Worm (Caenorhabditis elegans) whole organism, L2 larva: ENCODE measurements around the gene C54F6.18.

Experiments
- C34F6.9 ChIP-seq: fragments of 150-350 bp; optimal IDR thresholded peaks from 2 replicates; lab custom pipeline; 2014; ENCODE audit warnings: missing biosample characterization, missing genetic modification characterization
- F13H6.1 ChIP-seq: sonication (generic microtip); optimal IDR thresholded peaks from 2 replicates; lab custom pipeline; 2016; ENCODE audit warnings: missing genetic modification characterization, missing compliant biosample characterization
- R02D3.7 ChIP-seq: fragments of 150-350 bp; optimal IDR thresholded peaks from 2 replicates; lab custom pipeline; 2014; ENCODE audit warnings: missing biosample characterization, missing genetic modification characterization
- ZK546.5 ChIP-seq: sonication (generic microtip); optimal IDR thresholded peaks from 2 replicates; lab custom pipeline; 2017; ENCODE audit warnings: missing biosample characterization, missing genetic modification characterization
- alr-1 ChIP-seq: fragments of 150-350 bp; optimal IDR thresholded peaks from 2 replicates; lab custom pipeline; 2014; ENCODE audit warnings: missing biosample characterization, missing genetic modification characterization
- aly-2 ChIP-seq: fragments of 150-350 bp; optimal IDR thresholded peaks from 2 replicates; lab custom pipeline; 2014; ENCODE audit warnings: missing biosample characterization, missing genetic modification characterization
- ama-1 ChIP-seq: fragments of 150-350 bp; optimal IDR thresholded peaks from 2 replicates; lab custom pipeline; 2018; ENCODE audit warnings: inconsistent platforms
- ceh-16 ChIP-seq: fragments of 150-350 bp; optimal IDR thresholded peaks from 2 replicates; lab custom pipeline; 2014; ENCODE audit warnings: missing biosample characterization, missing genetic modification characterization
- ceh-82 ChIP-seq: fragments of 150-350 bp; optimal IDR thresholded peaks from 2 replicates; lab custom pipeline; 2014; ENCODE audit warnings: missing biosample characterization, missing genetic modification characterization
- crh-2 ChIP-seq: sonication (generic microtip); optimal IDR thresholded peaks from 2 replicates; lab custom pipeline; 2017; ENCODE audit warnings: missing biosample characterization, missing genetic modification characterization
- dmd-4 ChIP-seq: sonication (generic microtip); optimal IDR thresholded peaks from 2 replicates; lab custom pipeline; 2017; ENCODE audit warnings: missing biosample characterization, missing genetic modification characterization
- egl-27 ChIP-seq: sonication (generic microtip); optimal IDR thresholded peaks from 3 replicates; lab custom pipeline; 2017; ENCODE audit warnings: missing biosample characterization, missing genetic modification reagents, missing genetic modification characterization
- elt-3 ChIP-seq: sonication (generic microtip); optimal IDR thresholded peaks from 2 replicates; lab custom pipeline; 2017; ENCODE audit warnings: missing biosample characterization, missing genetic modification characterization
- fos-1 ChIP-seq: fragments of 150-350 bp; optimal IDR thresholded peaks from 2 replicates; lab custom pipeline; 2014; ENCODE audit warnings: missing biosample characterization, missing genetic modification characterization
- gmeb-1 ChIP-seq: fragments of 150-350 bp; optimal IDR thresholded peaks from 2 replicates; lab custom pipeline; 2014; ENCODE audit warnings: missing biosample characterization, missing genetic modification characterization
- lin-11 ChIP-seq: fragments of 150-350 bp; sonication (generic microtip); optimal IDR thresholded peaks from 2 replicates; lab custom pipeline; 2014; ENCODE audit warnings: missing biosample characterization, missing genetic modification characterization, inconsistent platforms, mixed read lengths
- lsy-2 ChIP-seq, 2 experiments: fragments of 150-350 bp in 1 of 2; sonication (generic microtip) in 1 of 2; optimal IDR thresholded peaks; 2 replicates each; lab custom pipeline; 2014 to 2017; ENCODE audit warnings: missing biosample characterization in 2 of 2, missing genetic modification characterization in 2 of 2
- mdl-1 ChIP-seq, 2 experiments: fragments of 150-350 bp in 1 of 2; sonication (generic microtip) in 1 of 2; optimal IDR thresholded peaks; 2 replicates each; lab custom pipeline; 2017; ENCODE audit warnings: missing biosample characterization in 2 of 2, missing genetic modification characterization in 2 of 2
- nhr-10 ChIP-seq: sonication (generic microtip); optimal IDR thresholded peaks from 2 replicates; lab custom pipeline; 2017; ENCODE audit warnings: missing biosample characterization, missing genetic modification characterization
- nhr-11 ChIP-seq: fragments of 150-350 bp; optimal IDR thresholded peaks from 2 replicates; lab custom pipeline; 2014; ENCODE audit warnings: missing biosample characterization, missing genetic modification characterization
- nhr-12 ChIP-seq: fragments of 150-350 bp; optimal IDR thresholded peaks from 2 replicates; lab custom pipeline; 2014; ENCODE audit warnings: missing biosample characterization, missing genetic modification characterization
- nhr-129 ChIP-seq: fragments of 150-350 bp; optimal IDR thresholded peaks from 2 replicates; lab custom pipeline; 2014; ENCODE audit warnings: missing biosample characterization, missing genetic modification characterization
- nhr-21 ChIP-seq: fragments of 150-350 bp; optimal IDR thresholded peaks from 2 replicates; lab custom pipeline; 2014; ENCODE audit warnings: missing biosample characterization, missing genetic modification characterization
- nhr-237 ChIP-seq: fragments of 150-350 bp; optimal IDR thresholded peaks from 2 replicates; lab custom pipeline; 2014; ENCODE audit warnings: missing biosample characterization, missing genetic modification characterization
- nhr-25 ChIP-seq: fragments of 150-350 bp; sonication (generic microtip); optimal IDR thresholded peaks from 3 replicates; lab custom pipeline; 2014; ENCODE audit warnings: missing biosample characterization, missing genetic modification characterization
- nhr-6 ChIP-seq: fragments of 150-350 bp; optimal IDR thresholded peaks from 2 replicates; lab custom pipeline; 2014; ENCODE audit warnings: missing biosample characterization, missing genetic modification characterization
- sma-3 ChIP-seq: sonication (generic microtip); optimal IDR thresholded peaks from 2 replicates; lab custom pipeline; 2016; ENCODE audit warnings: missing genetic modification reagents, missing genetic modification characterization, missing compliant biosample characterization
- sma-9 ChIP-seq, 2 experiments: fragments of 150-350 bp in 1 of 2; sonication (generic microtip) in 1 of 2; optimal IDR thresholded peaks; 2 replicates each; lab custom pipeline; 2014 to 2016; ENCODE audit warnings: missing genetic modification characterization in 2 of 2, mild to moderate bottlenecking in 1 of 2, missing biosample characterization in 1 of 2, missing compliant biosample characterization in 1 of 2, missing genetic modification reagents in 1 of 2, moderate library complexity in 1 of 2
- snpc-4 ChIP-seq: fragments of 150-350 bp; optimal IDR thresholded peaks from 2 replicates; lab custom pipeline; 2014; ENCODE audit warnings: missing biosample characterization, missing genetic modification characterization
- unc-62 ChIP-seq: fragments of 150-350 bp; optimal IDR thresholded peaks from 2 replicates; lab custom pipeline; 2014; ENCODE audit warnings: missing biosample characterization, missing genetic modification reagents, missing genetic modification characterization
- zag-1 ChIP-seq: fragments of 150-350 bp; optimal IDR thresholded peaks from 2 replicates; lab custom pipeline; 2014; ENCODE audit warnings: missing biosample characterization, missing genetic modification characterization

C54F6.18 gene

ce11 chrV:7547479-7547878 lies 21.7 kb downstream of the C54F6.18 start, which contains the start of gene ftn-1:
ftn-1 (minus strand) TSS chrV:7547579.
- TF ChIP-seq nhr-6 (tag; lab: Kevin White, UChicago) = no peak
- TF ChIP-seq, all 48 proteins: peak for 0

- TF ChIP-seq sma-9 (GFP tag; optimal IDR thresholded peaks at IDR 0.05; lab: Kevin White, UChicago) (peak; percentile 52), sma-9 (tag; optimal IDR thresholded peaks at IDR 0.05; lab: Kevin White, UChicago) (no peak), gmeb-1 (tag; lab: Kevin White, UChicago) (no peak), snpc-4 (tag; lab: Kevin White, UChicago) (no peak), elt-3 (tag; lab: Kevin White, UChicago) (no peak), nhr-25 (no peak), zag-1 (tag; lab: Kevin White, UChicago) (no peak), ceh-82 (tag; lab: Kevin White, UChicago) (no peak), lsy-2 (tag; optimal IDR thresholded peaks at IDR 0.05; lab: Kevin White, UChicago) (no peak), ama-1 (lab: Kevin White, UChicago) (no peak)
These were observed 22.2 kb downstream of the C54F6.18 start for ce11 chrV:7548017-7548416.

- TF ChIP-seq ama-1 (lab: Kevin White, UChicago) (no peak), egl-27 (tag; lab: Kevin White, UChicago) (no peak), unc-62 (GFP tag; lab: Kevin White, UChicago) (no peak), lin-11 (no peak)
These were observed 26.0 kb downstream of the C54F6.18 start, which contains the start of gene F19F10.3 for ce11 chrV:7551821-7552220. F19F10.3 (plus strand) TSS chrV:7552121.

- TF ChIP-seq nhr-12 (tag; lab: Kevin White, UChicago) (no peak), nhr-6 (tag; lab: Kevin White, UChicago) (no peak), nhr-21 (no peak), ama-1 (lab: Kevin White, UChicago) (no peak), C34F6.9 (tag; lab: Kevin White, UChicago) (no peak), R02D3.7 (tag; lab: Kevin White, UChicago) (no peak), sma-9 (GFP tag; optimal IDR thresholded peaks at IDR 0.05; lab: Kevin White, UChicago) (no peak), sma-9 (tag; optimal IDR thresholded peaks at IDR 0.05; lab: Kevin White, UChicago) (no peak), alr-1 (tag; lab: Kevin White, UChicago) (no peak), nhr-129 (tag; lab: Kevin White, UChicago) (no peak), nhr-25 (no peak), mdl-1 (tag; optimal IDR thresholded peaks at IDR 0.05; lab: Kevin White, UChicago) (no peak), nhr-11 (no peak), snpc-4 (tag; lab: Kevin White, UChicago) (no peak), ceh-16 (no peak), ZK546.5 (tag; lab: Kevin White, UChicago) (no peak), nhr-237 (tag; lab: Kevin White, UChicago) (no peak), F13H6.1 (tag; lab: Kevin White, UChicago) (no peak), ceh-82 (tag; lab: Kevin White, UChicago) (no peak), fos-1 (no peak)
These were observed 28.1 kb downstream of the C54F6.18 start, which contains the start of gene ttr-10 for ce11 chrV:7553873-7554362. ttr-10 (minus strand) TSS chrV:7553923.

- TF ChIP-seq sma-9 (GFP tag; optimal IDR thresholded peaks at IDR 0.05; lab: Kevin White, UChicago) (no peak), sma-9 (tag; optimal IDR thresholded peaks at IDR 0.05; lab: Kevin White, UChicago) (no peak), zag-1 (tag; lab: Kevin White, UChicago) (no peak), C34F6.9 (tag; lab: Kevin White, UChicago) (no peak), snpc-4 (tag; lab: Kevin White, UChicago) (no peak), sma-3 (GFP tag; lab: Kevin White, UChicago) (no peak), nhr-10 (tag; lab: Kevin White, UChicago) (no peak), crh-2 (tag; lab: Kevin White, UChicago) (no peak)
- TF ChIP-seq, all 48 proteins: peak for 0
These were observed 30.1 kb downstream of the C54F6.18 start for ce11 chrV:7555875-7556274.

- no peak for TF ChIP-seq nhr-129 (tag; lab: Kevin White, UChicago)
- no peak for TF ChIP-seq C34F6.9 (tag; lab: Kevin White, UChicago)
- no peak for TF ChIP-seq fos-1
- TF ChIP-seq aly-2 (tag; lab: Kevin White, UChicago) = no peak
- TF ChIP-seq dmd-4 (tag; lab: Kevin White, UChicago) = no peak
These were observed 32.9 kb downstream of the C54F6.18 start, which contains the start of gene ets-7 for ce11 chrV:7558693-7559092. ets-7 (minus strand) TSS chrV:7558793.
